Fruit fly (Drosophila melanogaster) whole organism, embryonic: ENCODE results near the gene tomb.

Experiments
- Bgb ChIP-seq: fragments of 200-800 bp; sonication (Bioruptor generic); IDR thresholded peaks from 2 replicates; pipeline ENCODE4 v1.3.6; 2022; ENCODE audit warnings: missing biosample characterization, missing genetic modification characterization; ENCODE audit not compliant: partially characterized antibody
- CG10543 ChIP-seq: fragments of 200-800 bp; sonication (Bioruptor generic); optimal IDR thresholded peaks from 3 replicates; lab custom pipeline; 2017; ENCODE audit warnings: missing biosample characterization, mild to moderate bottlenecking, missing genetic modification characterization, moderate library complexity
- CG11456 ChIP-seq: fragments of 200-800 bp; sonication (Bioruptor generic); IDR thresholded peaks from 3 replicates; pipeline ENCODE4 v1.3.6; 2022; ENCODE audit warnings: missing biosample characterization, missing genetic modification characterization
- CG1233 ChIP-seq: fragments of 200-800 bp; sonication (Bioruptor generic); optimal IDR thresholded peaks from 4 replicates; lab custom pipeline; 2018; ENCODE audit warnings: missing biosample characterization, mild to moderate bottlenecking, missing genetic modification characterization
- CG12744 ChIP-seq: fragments of 200-800 bp; sonication (Bioruptor generic); optimal IDR thresholded peaks from 2 replicates; lab custom pipeline; 2016; ENCODE audit warnings: missing biosample characterization, missing genetic modification characterization
- CG13296 ChIP-seq: fragments of 200-800 bp; sonication (Bioruptor generic); optimal IDR thresholded peaks from 3 replicates; lab custom pipeline; 2018; ENCODE audit warnings: missing biosample characterization, mild to moderate bottlenecking, missing genetic modification characterization
- CG14050 ChIP-seq: fragments of 200-800 bp; sonication (Bioruptor generic); IDR thresholded peaks from 3 replicates; pipeline ENCODE4 v1.3.6; 2022; ENCODE audit warnings: missing biosample characterization, missing genetic modification characterization
- CG14710 ChIP-seq: fragments of 200-800 bp; sonication (Bioruptor generic); optimal IDR thresholded peaks from 3 replicates; lab custom pipeline; 2019; ENCODE audit warnings: missing biosample characterization, mild to moderate bottlenecking, missing genetic modification characterization, moderate library complexity
- CG15011 ChIP-seq: fragments of 200-800 bp; sonication (Bioruptor generic); optimal IDR thresholded peaks from 3 replicates; lab custom pipeline; 2018; ENCODE audit warnings: missing biosample characterization, mild to moderate bottlenecking, missing genetic modification characterization
- CG17359 ChIP-seq: fragments of 200-800 bp; sonication (Bioruptor generic); optimal IDR thresholded peaks from 3 replicates; lab custom pipeline; 2018; ENCODE audit warnings: missing biosample characterization, mild to moderate bottlenecking, missing genetic modification characterization, moderate library complexity
- CG1792 ChIP-seq: fragments of 200-800 bp; sonication (Bioruptor generic); optimal IDR thresholded peaks from 2 replicates; lab custom pipeline; 2016; ENCODE audit warnings: missing biosample characterization, missing genetic modification characterization
- CG18476 ChIP-seq: fragments of 200-800 bp; sonication (Bioruptor generic); optimal IDR thresholded peaks from 2 replicates; lab custom pipeline; 2016; ENCODE audit warnings: missing biosample characterization, mild to moderate bottlenecking, missing genetic modification characterization
- CG32767 ChIP-seq: fragments of 200-800 bp; sonication (Bioruptor generic); IDR thresholded peaks from 2 replicates; pipeline ENCODE4 v1.3.6; 2022; ENCODE audit warnings: missing biosample characterization, missing genetic modification characterization
- CG3281 ChIP-seq: fragments of 200-800 bp; sonication (Bioruptor generic); optimal IDR thresholded peaks from 3 replicates; lab custom pipeline; 2017; ENCODE audit warnings: missing biosample characterization, mild to moderate bottlenecking, missing genetic modification characterization
- CG3838 ChIP-seq: fragments of 200-800 bp; sonication (Bioruptor generic); optimal IDR thresholded peaks from 3 replicates; lab custom pipeline; 2016; ENCODE audit warnings: missing biosample characterization, missing genetic modification characterization
- CG4282 ChIP-seq: fragments of 200-800 bp; sonication (Bioruptor generic); optimal IDR thresholded peaks from 2 replicates; lab custom pipeline; 2016; ENCODE audit warnings: missing biosample characterization, missing genetic modification characterization
- CG4854 ChIP-seq: fragments of 200-800 bp; sonication (Bioruptor generic); optimal IDR thresholded peaks from 2 replicates; lab custom pipeline; 2016; ENCODE audit warnings: missing biosample characterization, missing genetic modification characterization, inconsistent platforms
- CG6791 ChIP-seq: fragments of 200-800 bp; sonication (Bioruptor generic); IDR thresholded peaks from 3 replicates; pipeline ENCODE4 v1.3.6; 2022; ENCODE audit warnings: missing biosample characterization, missing genetic modification characterization; ENCODE audit not compliant: partially characterized antibody
- CG7271 ChIP-seq: fragments of 200-800 bp; sonication (Bioruptor generic); optimal IDR thresholded peaks from 2 replicates; lab custom pipeline; 2018; ENCODE audit warnings: missing biosample characterization, mild to moderate bottlenecking, missing genetic modification characterization, moderate library complexity
- CG7745 ChIP-seq: fragments of 200-800 bp; sonication (Bioruptor generic); optimal IDR thresholded peaks from 2 replicates; lab custom pipeline; 2018; ENCODE audit warnings: missing biosample characterization, mild to moderate bottlenecking, missing genetic modification characterization, moderate library complexity
- CG9437 ChIP-seq: fragments of 200-800 bp; sonication (Bioruptor generic); optimal IDR thresholded peaks from 2 replicates; lab custom pipeline; 2018; ENCODE audit warnings: missing biosample characterization, mild to moderate bottlenecking, missing genetic modification characterization
- CG9609 ChIP-seq: fragments of 200-800 bp; sonication (Bioruptor generic); optimal IDR thresholded peaks from 3 replicates; lab custom pipeline; 2016; ENCODE audit warnings: missing biosample characterization, missing genetic modification characterization
- Dll ChIP-seq: fragments of 200-800 bp; sonication (Bioruptor generic); IDR thresholded peaks from 4 replicates; pipeline ENCODE4 v1.3.6; 2022; ENCODE audit warnings: missing biosample characterization, missing genetic modification characterization; ENCODE audit not compliant: partially characterized antibody
- Elba2 ChIP-seq: fragments of 200-800 bp; sonication (Bioruptor generic); optimal IDR thresholded peaks from 3 replicates; lab custom pipeline; 2016; ENCODE audit warnings: missing biosample characterization, missing genetic modification characterization
- HLH4C ChIP-seq: fragments of 200-800 bp; sonication (Bioruptor generic); IDR thresholded peaks from 3 replicates; pipeline ENCODE4 v1.3.6; 2022; ENCODE audit warnings: missing biosample characterization, missing genetic modification characterization; ENCODE audit not compliant: partially characterized antibody
- HLHmδ ChIP-seq: fragments of 200-800 bp; sonication (Bioruptor generic); optimal IDR thresholded peaks from 2 replicates; lab custom pipeline; 2018; ENCODE audit warnings: missing biosample characterization, mild to moderate bottlenecking, missing genetic modification characterization, moderate library complexity
- Taf1 ChIP-seq: fragments of 200-800 bp; sonication (Bioruptor generic); IDR thresholded peaks from 2 replicates; pipeline ENCODE4 v1.3.6; 2022; ENCODE audit warnings: missing biosample characterization, missing genetic modification characterization
- ara ChIP-seq: fragments of 200-800 bp; sonication (Bioruptor generic); IDR thresholded peaks from 2 replicates; pipeline ENCODE4 v1.3.6; 2022; ENCODE audit warnings: missing biosample characterization, missing genetic modification characterization
- ase ChIP-seq: fragments of 200-800 bp; sonication (Bioruptor generic); IDR thresholded peaks from 3 replicates; pipeline ENCODE4 v1.3.6; 2022; ENCODE audit warnings: missing biosample characterization, missing genetic modification characterization
- az2 ChIP-seq: fragments of 200-800 bp; sonication (Bioruptor generic); optimal IDR thresholded peaks from 3 replicates; lab custom pipeline; 2016; ENCODE audit warnings: missing biosample characterization, missing genetic modification characterization
- chinmo ChIP-seq: fragments of 200-800 bp; sonication (Bioruptor generic); IDR thresholded peaks from 4 replicates; pipeline ENCODE4 v1.3.6; 2022; ENCODE audit warnings: missing biosample characterization, missing genetic modification characterization; ENCODE audit not compliant: partially characterized antibody
- ci ChIP-seq: fragments of 200-800 bp; sonication (Bioruptor generic); IDR thresholded peaks from 3 replicates; pipeline ENCODE4 v1.3.6; 2022; ENCODE audit warnings: missing biosample characterization, missing genetic modification characterization
- da ChIP-seq: fragments of 200-800 bp; sonication (Bioruptor generic); optimal IDR thresholded peaks from 2 replicates; lab custom pipeline; 2016; ENCODE audit warnings: missing biosample characterization, missing genetic modification characterization
- dan ChIP-seq: fragments of 200-800 bp; sonication (Bioruptor generic); IDR thresholded peaks from 2 replicates; pipeline ENCODE4 v1.3.6; 2022; ENCODE audit warnings: missing biosample characterization, missing genetic modification characterization
- dimm ChIP-seq: fragments of 200-800 bp; sonication (Bioruptor generic); IDR thresholded peaks from 2 replicates; pipeline ENCODE4 v1.3.6; 2022; ENCODE audit warnings: missing biosample characterization, missing genetic modification characterization
- dm ChIP-seq: fragments of 200-800 bp; sonication (Bioruptor generic); optimal IDR thresholded peaks from 3 replicates; lab custom pipeline; 2016; ENCODE audit warnings: missing biosample characterization, missing genetic modification characterization
- fd102C ChIP-seq: fragments of 200-800 bp; sonication (Bioruptor generic); optimal IDR thresholded peaks from 2 replicates; lab custom pipeline; 2018; ENCODE audit warnings: missing biosample characterization, mild to moderate bottlenecking, missing genetic modification characterization, moderate library complexity
- fu2 ChIP-seq: fragments of 200-800 bp; sonication (Bioruptor generic); optimal IDR thresholded peaks from 2 replicates; lab custom pipeline; 2016; ENCODE audit warnings: missing biosample characterization, missing genetic modification characterization
- gem ChIP-seq: fragments of 200-800 bp; sonication (Bioruptor generic); optimal IDR thresholded peaks from 2 replicates; lab custom pipeline; 2019; ENCODE audit warnings: missing biosample characterization, mild to moderate bottlenecking, missing genetic modification characterization, moderate library complexity
- grn ChIP-seq: fragments of 200-800 bp; sonication (Bioruptor generic); optimal IDR thresholded peaks from 3 replicates; lab custom pipeline; 2017; ENCODE audit warnings: missing biosample characterization, missing genetic modification characterization
- kay ChIP-seq: fragments of 200-800 bp; sonication (Bioruptor generic); optimal IDR thresholded peaks from 2 replicates; lab custom pipeline; 2016; ENCODE audit warnings: missing biosample characterization, missing genetic modification characterization
- mirr ChIP-seq: fragments of 200-800 bp; sonication (Bioruptor generic); optimal IDR thresholded peaks from 3 replicates; lab custom pipeline; 2018; ENCODE audit warnings: missing biosample characterization, mild to moderate bottlenecking, missing genetic modification characterization
- nerfin-1 ChIP-seq: fragments of 200-800 bp; sonication (Bioruptor generic); optimal IDR thresholded peaks from 3 replicates; lab custom pipeline; 2019; ENCODE audit warnings: missing biosample characterization, mild to moderate bottlenecking, missing genetic modification characterization, moderate library complexity
- odd ChIP-seq: fragments of 200-800 bp; sonication (Bioruptor generic); optimal IDR thresholded peaks from 2 replicates; lab custom pipeline; 2017; ENCODE audit warnings: missing biosample characterization, mild to moderate bottlenecking, missing genetic modification characterization
- pzg ChIP-seq: fragments of 200-800 bp; sonication (Bioruptor generic); optimal IDR thresholded peaks from 3 replicates; lab custom pipeline; 2018; ENCODE audit warnings: missing biosample characterization, mild to moderate bottlenecking, missing genetic modification characterization, moderate library complexity
- sc ChIP-seq, 3 experiments: fragments of >200 bp in 2 of 3; fragments of 200-800 bp in 1 of 3; sonication (Bioruptor generic) in 1 of 3; optimal IDR thresholded peaks; 2 replicates in 2 of 3; 3 replicates in 1 of 3; lab custom pipeline; 2017; ENCODE audit warnings: mild to moderate bottlenecking in 1 of 3, missing biosample characterization in 1 of 3, missing genetic modification characterization in 1 of 3, missing genetic modification reagents in 1 of 3
- slbo ChIP-seq: fragments of 200-800 bp; sonication (Bioruptor generic); IDR thresholded peaks from 2 replicates; pipeline ENCODE4 v1.3.6; 2022; ENCODE audit warnings: missing biosample characterization, missing genetic modification characterization
- tgo ChIP-seq: fragments of 200-800 bp; sonication (Bioruptor generic); IDR thresholded peaks from 3 replicates; pipeline ENCODE4 v1.3.6; 2022; ENCODE audit warnings: missing biosample characterization, missing genetic modification characterization
- ttk ChIP-seq: fragments of 200-800 bp; sonication (Bioruptor generic); IDR thresholded peaks from 2 replicates; pipeline ENCODE4 v2.1.2; 2022; ENCODE audit warnings: missing biosample characterization, missing genetic modification characterization

tomb gene

dm6 chr2L:5523848-5524473, 12.6 kb downstream of the tomb start, which contains the start of the genes Vps52 and Elp4 (continued):
- TF ChIP-seq HLH4C (peak; percentile 83), da (no peak), CG6791 (GFP tag; lab: Robert Waterston, UW) (peak; percentile 80), ara (GFP tag; lab: Robert Waterston, UW) (no peak), Taf1 (peak; percentile 29; the same call in 1 of the 2 replicates), ase (GFP tag; lab: Robert Waterston, UW) (peak; percentile 40; the same call in 1 of the 3 replicates), ci (GFP tag; lab: Robert Waterston, UW) (no peak; the same call in 2 of the 3 replicates), az2 (GFP tag; lab: Kevin White, UChicago) (peak; percentile 77), CG3838 (peak; percentile 25), CG1792 (GFP tag; lab: Kevin White, UChicago) (peak; percentile 8), grn (GFP tag; lab: Kevin White, UChicago) (no peak), CG7271 (tag; lab: Kevin White, UChicago) (peak; percentile 28), CG14050 (GFP tag; lab: Robert Waterston, UW) (peak; percentile 27; the same call in 2 of the 3 replicates), tgo (GFP tag; lab: Robert Waterston, UW) (peak; percentile 79), sc (optimal IDR thresholded peaks at IDR 0.05; lab: Kevin White, UChicago) (no peak), sc (GFP tag; optimal IDR thresholded peaks at IDR 0.05; lab: Kevin White, UChicago) (peak; percentile 60), CG13296 (peak; percentile 79), Elba2 (peak; percentile 42), CG3281 (GFP tag; lab: Kevin White, UChicago) (peak; percentile 78), CG18476 (no peak), Bgb (GFP tag; lab: Robert Waterston, UW) (peak; percentile 71), gem (peak; percentile 88), CG9437 (GFP tag; lab: Kevin White, UChicago) (peak; percentile 65), fd102C (GFP tag; lab: Kevin White, UChicago) (no peak), dm (GFP tag; lab: Kevin White, UChicago) (peak; percentile 43), CG32767 (GFP tag; lab: Robert Waterston, UW) (peak; percentile 65; the same call in 1 of the 2 replicates), ttk (peak; percentile 58), mirr (GFP tag; lab: Kevin White, UChicago) (no peak), fu2 (GFP tag; lab: Kevin White, UChicago) (peak; percentile 59), CG9609 (GFP tag; lab: Kevin White, UChicago) (peak; percentile 50), dimm (no peak), CG1233 (peak; percentile 75), CG10543 (GFP tag; lab: Kevin White, UChicago) (peak; percentile 63), CG17359 (peak; percentile 75), CG7745 (tag; lab: Kevin White, UChicago) (no peak), dan (GFP tag; lab: Robert Waterston, UW) (no peak), chinmo (GFP tag; lab: Robert Waterston, UW) (0 out of 4 replicates have a peak, but pooled peaks have one; percentile 55), HLHmδ (GFP tag; lab: Kevin White, UChicago) (no peak), kay (peak; percentile 73), CG15011 (GFP tag; lab: Kevin White, UChicago) (no peak), slbo (GFP tag; lab: Robert Waterston, UW) (peak; percentile 74), CG4854 (GFP tag; lab: Kevin White, UChicago) (peak; percentile 53), pzg (GFP tag; lab: Kevin White, UChicago) (peak; percentile 50), CG11456 (peak; percentile 74; the same call in 2 of the 3 replicates), odd (GFP tag; lab: Kevin White, UChicago) (no peak), Dll (GFP tag; lab: Robert Waterston, UW) (peak; percentile 81), CG12744 (peak; percentile 42), CG14710 (tag; lab: Kevin White, UChicago) (peak; percentile 99), CG4282 (GFP tag; lab: Kevin White, UChicago) (no peak), nerfin-1 (tag; lab: Kevin White, UChicago) (peak; percentile 68)
